Fruit fly (Drosophila melanogaster) whole organism, embryonic: Measurements from ENCODE around the gene CG13373.

Source experiments
- Awh ChIP-seq: fragments of 200-800 bp; sonication (Bioruptor generic); IDR thresholded peaks from 2 replicates; pipeline ENCODE4, ENCODE4 v1.3.6; 2022; ENCODE audit warnings: missing biosample characterization, missing genetic modification characterization
- Bgb ChIP-seq: fragments of 200-800 bp; sonication (Bioruptor generic); IDR thresholded peaks from 2 replicates; pipeline ENCODE4 v1.3.6; 2022; ENCODE audit warnings: missing biosample characterization, missing genetic modification characterization; ENCODE audit not compliant: partially characterized antibody
- CG12659 ChIP-seq: fragments of 200-800 bp; sonication (Bioruptor generic); optimal IDR thresholded peaks from 3 replicates; lab custom pipeline; 2017; ENCODE audit warnings: mild to moderate bottlenecking, missing biosample characterization, missing genetic modification reagents, missing genetic modification characterization
- CG13775 ChIP-seq: fragments of 200-800 bp; sonication (Bioruptor generic); optimal IDR thresholded peaks from 3 replicates; lab custom pipeline; 2017; ENCODE audit warnings: missing biosample characterization, mild to moderate bottlenecking, missing genetic modification characterization
- CG13894 ChIP-seq: fragments of 200-800 bp; sonication (Bioruptor generic); optimal IDR thresholded peaks from 3 replicates; lab custom pipeline; 2018; ENCODE audit warnings: missing biosample characterization, mild to moderate bottlenecking, missing genetic modification characterization, moderate library complexity
- CG1602 ChIP-seq: fragments of 200-800 bp; sonication (Bioruptor generic); optimal IDR thresholded peaks from 3 replicates; lab custom pipeline; 2016; ENCODE audit warnings: missing biosample characterization, missing genetic modification characterization
- CG18476 ChIP-seq: fragments of 200-800 bp; sonication (Bioruptor generic); optimal IDR thresholded peaks from 2 replicates; lab custom pipeline; 2016; ENCODE audit warnings: missing biosample characterization, mild to moderate bottlenecking, missing genetic modification characterization
- CG30403 ChIP-seq: fragments of 200-800 bp; sonication (Bioruptor generic); optimal IDR thresholded peaks from 3 replicates; lab custom pipeline; 2016; ENCODE audit warnings: missing biosample characterization, missing genetic modification characterization
- CG33557 ChIP-seq: fragments of 200-800 bp; sonication (Bioruptor generic); optimal IDR thresholded peaks from 2 replicates; lab custom pipeline; 2019; ENCODE audit warnings: missing biosample characterization, mild to moderate bottlenecking, missing genetic modification characterization, moderate library complexity
- CG3407 ChIP-seq: fragments of 200-800 bp; sonication (Bioruptor generic); optimal IDR thresholded peaks from 2 replicates; lab custom pipeline; 2018; ENCODE audit warnings: missing biosample characterization, mild to moderate bottlenecking, missing genetic modification characterization
- CG34376 ChIP-seq: fragments of 200-800 bp; sonication (Bioruptor generic); optimal IDR thresholded peaks from 2 replicates; lab custom pipeline; 2018; ENCODE audit warnings: missing biosample characterization, mild to moderate bottlenecking, missing genetic modification characterization
- CG3838 ChIP-seq: fragments of 200-800 bp; sonication (Bioruptor generic); optimal IDR thresholded peaks from 3 replicates; lab custom pipeline; 2016; ENCODE audit warnings: missing biosample characterization, missing genetic modification characterization
- Deaf1 ChIP-seq: fragments of 200-800 bp; optimal IDR thresholded peaks from 3 replicates; lab custom pipeline; 2019; ENCODE audit warnings: missing biosample characterization, mild to moderate bottlenecking, missing genetic modification characterization, moderate library complexity
- Dip3 ChIP-seq: fragments of 200-800 bp; sonication (Bioruptor generic); optimal IDR thresholded peaks from 3 replicates; lab custom pipeline; 2016; ENCODE audit warnings: missing biosample characterization, missing genetic modification characterization
- H15 ChIP-seq: fragments of 200-800 bp; sonication (Bioruptor generic); IDR thresholded peaks from 3 replicates; pipeline ENCODE4 v1.3.6; 2022; ENCODE audit warnings: missing biosample characterization, missing genetic modification characterization
- Nf-YC ChIP-seq: fragments of 200-800 bp; optimal IDR thresholded peaks from 3 replicates; lab custom pipeline; 2019; ENCODE audit warnings: missing biosample characterization, mild to moderate bottlenecking, missing genetic modification characterization, moderate library complexity
- Oaz ChIP-seq: fragments of 200-800 bp; sonication (Bioruptor generic); IDR thresholded peaks from 2 replicates; pipeline ENCODE4 v1.3.6; 2022; ENCODE audit warnings: missing biosample characterization, missing genetic modification characterization
- Opbp ChIP-seq: fragments of 200-800 bp; sonication (Bioruptor generic); IDR thresholded peaks from 3 replicates; pipeline ENCODE4 v1.3.6; 2022; ENCODE audit warnings: missing biosample characterization, missing genetic modification characterization; ENCODE audit not compliant: partially characterized antibody
- Six4 ChIP-seq: fragments of 200-800 bp; sonication (Bioruptor generic); optimal IDR thresholded peaks from 2 replicates; lab custom pipeline; 2016; ENCODE audit warnings: missing biosample characterization, missing genetic modification characterization
- Spps ChIP-seq: fragments of 200-800 bp; sonication (Bioruptor generic); optimal IDR thresholded peaks from 2 replicates; lab custom pipeline; 2018; ENCODE audit warnings: missing biosample characterization, mild to moderate bottlenecking, missing genetic modification characterization
- Usf ChIP-seq: fragments of 200-800 bp; sonication (Bioruptor generic); optimal IDR thresholded peaks from 2 replicates; lab custom pipeline; 2017; ENCODE audit warnings: missing genotype, missing biosample characterization, missing genetic modification characterization
- al ChIP-seq: fragments of 200-800 bp; sonication (Bioruptor generic); IDR thresholded peaks from 2 replicates; pipeline ENCODE4 v1.3.6; 2022; ENCODE audit warnings: missing biosample characterization, missing genetic modification characterization
- bigmax ChIP-seq: fragments of 200-800 bp; sonication (Bioruptor generic); optimal IDR thresholded peaks from 2 replicates; lab custom pipeline; 2018; ENCODE audit warnings: missing biosample characterization, mild to moderate bottlenecking, missing genetic modification characterization
- ems ChIP-seq: fragments of 200-800 bp; sonication (Bioruptor generic); optimal IDR thresholded peaks from 3 replicates; lab custom pipeline; 2016; ENCODE audit warnings: missing biosample characterization, missing genetic modification characterization
- en ChIP-seq: fragments of 200-800 bp; sonication (Bioruptor generic); optimal IDR thresholded peaks from 2 replicates; lab custom pipeline; 2016; ENCODE audit warnings: missing biosample characterization, missing genetic modification characterization
- gfzf ChIP-seq: fragments of 200-800 bp; sonication (Bioruptor generic); optimal IDR thresholded peaks from 2 replicates; lab custom pipeline; 2016; ENCODE audit warnings: missing biosample characterization, mild to moderate bottlenecking, missing genetic modification characterization, moderate library complexity
- grn ChIP-seq: fragments of 200-800 bp; sonication (Bioruptor generic); optimal IDR thresholded peaks from 3 replicates; lab custom pipeline; 2017; ENCODE audit warnings: missing biosample characterization, missing genetic modification characterization
- gt ChIP-seq: fragments of 200-800 bp; sonication (Bioruptor generic); IDR thresholded peaks from 2 replicates; pipeline ENCODE4 v1.3.6; 2022; ENCODE audit warnings: missing biosample characterization, missing genetic modification characterization
- jigr1 ChIP-seq: fragments of 200-800 bp; sonication (Bioruptor generic); IDR thresholded peaks from 3 replicates; pipeline ENCODE4 v1.3.6; 2022; ENCODE audit warnings: missing biosample characterization, missing genetic modification characterization
- ken ChIP-seq: fragments of 200-800 bp; sonication (Bioruptor generic); IDR thresholded peaks from 3 replicates; pipeline ENCODE4 v1.3.6; 2022; ENCODE audit warnings: missing biosample characterization, missing genetic modification characterization
- lab ChIP-seq: fragments of 200-800 bp; sonication (Bioruptor generic); optimal IDR thresholded peaks from 3 replicates; lab custom pipeline; 2017; ENCODE audit warnings: missing biosample characterization, missing genetic modification characterization, mild to moderate bottlenecking, moderate library complexity, missing genetic modification reagents
- pnt ChIP-seq: fragments of 200-800 bp; sonication (Bioruptor generic); optimal IDR thresholded peaks from 3 replicates; lab custom pipeline; 2016; ENCODE audit warnings: missing biosample characterization, missing genetic modification characterization
- pzg ChIP-seq: fragments of 200-800 bp; sonication (Bioruptor generic); optimal IDR thresholded peaks from 3 replicates; lab custom pipeline; 2018; ENCODE audit warnings: missing biosample characterization, mild to moderate bottlenecking, missing genetic modification characterization, moderate library complexity
- salm ChIP-seq: fragments of 200-800 bp; sonication (Bioruptor generic); optimal IDR thresholded peaks from 2 replicates; lab custom pipeline; 2018; ENCODE audit warnings: missing biosample characterization, mild to moderate bottlenecking, missing genetic modification characterization
- scrt ChIP-seq: fragments of 200-800 bp; sonication (Bioruptor generic); optimal IDR thresholded peaks from 2 replicates; lab custom pipeline; 2018; ENCODE audit warnings: missing biosample characterization, mild to moderate bottlenecking, missing genetic modification characterization, moderate library complexity
- sens-2 ChIP-seq: fragments of 200-800 bp; sonication (Bioruptor generic); IDR thresholded peaks from 2 replicates; pipeline ENCODE4 v1.3.6; 2022; ENCODE audit warnings: missing biosample characterization, missing genetic modification characterization
- so ChIP-seq: fragments of 200-800 bp; sonication (Bioruptor generic); IDR thresholded peaks from 3 replicates; pipeline ENCODE4 v1.3.6; 2022; ENCODE audit warnings: missing biosample characterization, missing genetic modification characterization
- stc ChIP-seq: fragments of 200-800 bp; sonication (Bioruptor generic); IDR thresholded peaks from 2 replicates; pipeline ENCODE4 v1.3.6; 2022; ENCODE audit warnings: missing biosample characterization, missing genetic modification characterization
- tgo ChIP-seq: fragments of 200-800 bp; sonication (Bioruptor generic); IDR thresholded peaks from 3 replicates; pipeline ENCODE4 v1.3.6; 2022; ENCODE audit warnings: missing biosample characterization, missing genetic modification characterization
- ttk ChIP-seq: fragments of 200-800 bp; sonication (Bioruptor generic); IDR thresholded peaks from 2 replicates; pipeline ENCODE4 v2.1.2; 2022; ENCODE audit warnings: missing biosample characterization, missing genetic modification characterization
- z ChIP-seq: fragments of 200-800 bp; sonication (Bioruptor generic); IDR thresholded peaks from 3 replicates; pipeline ENCODE4 v1.3.6; 2022; ENCODE audit warnings: missing biosample characterization, missing genetic modification characterization

Gene CG13373

dm6 chrX:522357-523043 lies 45.7 kb downstream of the CG13373 start (continued):
- peak; percentile 46 for TF ChIP-seq CG33557 (GFP tag; lab: Kevin White, UChicago)
- TF ChIP-seq tgo, result peak; percentile 85
- peak; percentile 77 for TF ChIP-seq sens-2 (GFP tag; lab: Robert Waterston, UW)
- TF ChIP-seq Usf (GFP tag; lab: Kevin White, UChicago), result peak; percentile 59
- peak; percentile 94 for TF ChIP-seq lab (GFP tag; lab: Kevin White, UChicago)
- peak; percentile 19 for TF ChIP-seq Spps
- no peak for TF ChIP-seq salm (tag; lab: Kevin White, UChicago)
- peak; percentile 51; the same call in 1 of the 2 replicates for TF ChIP-seq Bgb (GFP tag; lab: Robert Waterston, UW)
- peak; percentile 86 for TF ChIP-seq CG34376 (GFP tag; lab: Kevin White, UChicago)
- TF ChIP-seq bigmax (GFP tag; lab: Kevin White, UChicago), result peak; percentile 22
- TF ChIP-seq Dip3, result peak; percentile 75
- peak; percentile 77 for TF ChIP-seq ttk (GFP tag; lab: Robert Waterston, UW)
- TF ChIP-seq CG18476 (GFP tag; lab: Kevin White, UChicago), result peak; percentile 10
- TF ChIP-seq H15 (GFP tag; lab: Robert Waterston, UW), result peak; percentile 80
- TF ChIP-seq CG3838 (GFP tag; lab: Kevin White, UChicago), result peak; percentile 74
- TF ChIP-seq z (GFP tag; lab: Robert Waterston, UW), result peak; percentile 59; the same call in 2 of the 3 replicates
- peak; percentile 90 for TF ChIP-seq CG13894 (tag; lab: Kevin White, UChicago)
- peak; percentile 82 for TF ChIP-seq Awh (GFP tag; lab: Robert Waterston, UW)
- peak; percentile 40 for TF ChIP-seq CG13775 (GFP tag; lab: Kevin White, UChicago)
- TF ChIP-seq Deaf1 (tag; lab: Kevin White, UChicago), result peak; percentile 49
- TF ChIP-seq ken (GFP tag; lab: Robert Waterston, UW), result peak; percentile 88
- TF ChIP-seq ems (GFP tag; lab: Kevin White, UChicago), result peak; percentile 79
- peak; percentile 75 for TF ChIP-seq al (GFP tag; lab: Robert Waterston, UW)
- TF ChIP-seq Six4 (GFP tag; lab: Kevin White, UChicago), result peak; percentile 44
- peak; percentile 63 for TF ChIP-seq scrt
- TF ChIP-seq Opbp (GFP tag; lab: Robert Waterston, UW), result no peak
- TF ChIP-seq Nf-YC (tag; lab: Kevin White, UChicago), result peak; percentile 76
- peak; percentile 77 for TF ChIP-seq en (GFP tag; lab: Kevin White, UChicago)
- peak; percentile 82; the same call in 2 of the 3 replicates for TF ChIP-seq so (GFP tag; lab: Robert Waterston, UW)
- TF ChIP-seq Oaz, result peak; percentile 48
- TF ChIP-seq CG30403 (GFP tag; lab: Kevin White, UChicago), result peak; percentile 87
- peak; percentile 52 for TF ChIP-seq CG1602 (GFP tag; lab: Kevin White, UChicago)
- TF ChIP-seq jigr1 (GFP tag; lab: Robert Waterston, UW), result no peak
- TF ChIP-seq pnt, result peak; percentile 86
- TF ChIP-seq stc (GFP tag; lab: Robert Waterston, UW), result peak; percentile 60
- peak; percentile 80 for TF ChIP-seq CG12659
- TF ChIP-seq pzg (GFP tag; lab: Kevin White, UChicago), result peak; percentile 25
- TF ChIP-seq CG3407, result peak; percentile 65
- peak; percentile 32 for TF ChIP-seq grn (GFP tag; lab: Kevin White, UChicago)
- no peak for TF ChIP-seq gfzf (GFP tag; lab: Kevin White, UChicago)
- peak; percentile 60; the same call in 1 of the 2 replicates for TF ChIP-seq gt (GFP tag; lab: Robert Waterston, UW)
